Fruit fly (Drosophila melanogaster) whole organism, prepupa: Measurements from ENCODE around the gene CG42588.

ENCODE experiments used
- Blimp-1 ChIP-seq: fragments of 200-800 bp; sonication (Bioruptor generic); optimal IDR thresholded peaks from 3 replicates; lab custom pipeline; 2017; ENCODE audit warnings: missing biosample characterization, missing genetic modification characterization, mild to moderate bottlenecking, moderate library complexity, missing genetic modification reagents
- CG10669 ChIP-seq: fragments of 200-800 bp; sonication (Bioruptor generic); optimal IDR thresholded peaks from 3 replicates; lab custom pipeline; 2018; ENCODE audit warnings: missing biosample characterization, mild to moderate bottlenecking, missing genetic modification characterization, moderate library complexity
- CG11294 ChIP-seq: fragments of 200-800 bp; sonication (Bioruptor generic); IDR thresholded peaks from 2 replicates; pipeline ENCODE4 v1.3.6; 2022; ENCODE audit warnings: missing biosample characterization, missing genetic modification characterization
- CG11902 ChIP-seq: fragments of 200-800 bp; sonication (Bioruptor generic); optimal IDR thresholded peaks from 3 replicates; lab custom pipeline; 2016; ENCODE audit warnings: missing biosample characterization, missing genetic modification characterization
- CG16779 ChIP-seq: fragments of 200-800 bp; sonication (Bioruptor generic); optimal IDR thresholded peaks from 3 replicates; lab custom pipeline; 2017; ENCODE audit warnings: missing biosample characterization, mild to moderate bottlenecking, missing genetic modification characterization
- CG31627 ChIP-seq: fragments of 200-800 bp; sonication (Bioruptor generic); optimal IDR thresholded peaks from 3 replicates; lab custom pipeline; 2016; ENCODE audit warnings: missing biosample characterization, missing genetic modification characterization
- CG32006 ChIP-seq: fragments of 200-800 bp; sonication (Bioruptor generic); optimal IDR thresholded peaks from 3 replicates; lab custom pipeline; 2017; ENCODE audit warnings: missing biosample characterization, mild to moderate bottlenecking, missing genetic modification characterization
- CG34406 ChIP-seq: fragments of 200-800 bp; sonication (Bioruptor generic); optimal IDR thresholded peaks from 3 replicates; lab custom pipeline; 2016; ENCODE audit warnings: missing biosample characterization, missing genetic modification characterization
- Eip93F ChIP-seq: fragments of 200-800 bp; sonication (Bioruptor generic); optimal IDR thresholded peaks from 2 replicates; lab custom pipeline; 2016; ENCODE audit warnings: missing biosample characterization, mild to moderate bottlenecking, missing genetic modification characterization
- Hr4 ChIP-seq: fragments of 200-800 bp; sonication (Bioruptor generic); optimal IDR thresholded peaks from 3 replicates; lab custom pipeline; 2016; ENCODE audit warnings: missing biosample characterization, missing genetic modification characterization
- Lpt ChIP-seq: fragments of 200-800 bp; sonication (Bioruptor generic); optimal IDR thresholded peaks from 3 replicates; lab custom pipeline; 2016; ENCODE audit warnings: missing biosample characterization, missing genetic modification characterization
- Sox102F ChIP-seq: fragments of 200-800 bp; sonication (Bioruptor generic); optimal IDR thresholded peaks from 2 replicates; lab custom pipeline; 2016; ENCODE audit warnings: missing biosample characterization, mild to moderate bottlenecking, missing genetic modification characterization
- lz ChIP-seq: fragments of 200-800 bp; sonication (Bioruptor generic); optimal IDR thresholded peaks from 3 replicates; lab custom pipeline; 2016; ENCODE audit warnings: missing biosample characterization, missing genetic modification characterization
- vri ChIP-seq: fragments of 200-800 bp; sonication (Bioruptor generic); optimal IDR thresholded peaks from 3 replicates; lab custom pipeline; 2016; ENCODE audit warnings: missing biosample characterization, mild to moderate bottlenecking, missing genetic modification characterization

- TF ChIP-seq Lpt (no peak), CG10669 (GFP tag; lab: Kevin White, UChicago) (no peak), lz (GFP tag; lab: Kevin White, UChicago) (no peak), vri (GFP tag; lab: Kevin White, UChicago) (no peak), CG34406 (no peak), Hr4 (GFP tag; lab: Kevin White, UChicago) (no peak), Sox102F (no peak), CG31627 (GFP tag; lab: Kevin White, UChicago) (no peak), CG32006 (GFP tag; lab: Kevin White, UChicago) (no peak), CG11294 (GFP tag; lab: Robert Waterston, UW) (no peak), CG11902 (no peak), Eip93F (GFP tag; lab: Kevin White, UChicago) (no peak), CG16779 (tag; lab: Kevin White, UChicago) (no peak), Blimp-1 (GFP tag; lab: Kevin White, UChicago) (no peak)
These were observed 16.4 kb downstream of the CG42588 start for dm6 chr3L:12830416-12830815.
